Fruit fly (Drosophila melanogaster) whole organism, embryonic: Measurements from ENCODE around the gene CG10663.

Source experiments
- CG14667 ChIP-seq: fragments of 200-800 bp; sonication (Bioruptor generic); IDR thresholded peaks from 2 replicates; pipeline ENCODE4 v1.3.6; 2022; ENCODE audit warnings: missing biosample characterization, missing genetic modification characterization
- CG4360 ChIP-seq: fragments of 200-800 bp; sonication (Bioruptor generic); IDR thresholded peaks from 2 replicates; pipeline ENCODE4 v1.3.6; 2022; ENCODE audit warnings: missing biosample characterization, missing genetic modification characterization
- CG8478 ChIP-seq: fragments of >200 bp; optimal IDR thresholded peaks from 2 replicates; lab custom pipeline; 2018
- Dref ChIP-seq: fragments of 200-800 bp; sonication (Bioruptor generic); IDR thresholded peaks from 2 replicates; pipeline ENCODE4 v1.3.6; 2022; ENCODE audit warnings: missing biosample characterization, missing genetic modification characterization
- E2f2 ChIP-seq: fragments of 200-800 bp; sonication (Bioruptor generic); IDR thresholded peaks from 2 replicates; pipeline ENCODE4 v1.3.6; 2022; ENCODE audit warnings: missing biosample characterization, missing genetic modification characterization
- crc ChIP-seq: fragments of 200-800 bp; sonication (Bioruptor generic); optimal IDR thresholded peaks from 2 replicates; lab custom pipeline; 2016; ENCODE audit warnings: missing biosample characterization, missing genetic modification characterization
- gsb ChIP-seq: fragments of 200-800 bp; sonication (Bioruptor generic); IDR thresholded peaks from 2 replicates; pipeline ENCODE4 v1.3.6; 2022; ENCODE audit warnings: missing biosample characterization, missing genetic modification characterization
- hkb ChIP-seq, 2 experiments: fragments of 200-800 bp in 1 of 2; fragments of >200 bp in 1 of 2; sonication (Bioruptor generic) in 1 of 2; IDR thresholded peaks in 1 of 2; optimal IDR thresholded peaks in 1 of 2; 2 replicates each; pipeline versions ENCODE4 v1.3.6 to Lab custom; 2017 to 2022; ENCODE audit warnings: missing biosample characterization in 1 of 2, missing genetic modification characterization in 1 of 2
- insv ChIP-seq, 2 experiments: fragments of 200-800 bp; sonication (Bioruptor generic); optimal IDR thresholded peaks; 3 replicates each; lab custom pipeline; 2016 to 2018; ENCODE audit warnings: missing biosample characterization in 2 of 2, missing genetic modification characterization in 2 of 2

dm6 chr3L:12463580-12463979 lies 21.3 kb downstream of the CG10663 start:
- TF ChIP-seq hkb (optimal IDR thresholded peaks at IDR 0.05; lab: Kevin White, UChicago), result no peak
- no peak for TF ChIP-seq hkb (GFP tag; IDR thresholded peaks at IDR 0.05; lab: Robert Waterston, UW)
- no peak for TF ChIP-seq crc
- no peak for TF ChIP-seq insv (GFP tag; optimal IDR thresholded peaks at IDR 0.05; lab: Kevin White, UChicago)
- TF ChIP-seq CG14667 (GFP tag; lab: Robert Waterston, UW), result no peak
- no peak for TF ChIP-seq CG4360 (GFP tag; lab: Robert Waterston, UW)
- TF ChIP-seq gsb (GFP tag; lab: Robert Waterston, UW), result no peak
- peak; percentile 71 for TF ChIP-seq CG8478 (lab: Kevin White, UChicago)
- no peak for TF ChIP-seq Dref (GFP tag; lab: Robert Waterston, UW)
- no peak for TF ChIP-seq E2f2 (GFP tag; lab: Robert Waterston, UW)
